Worm (Caenorhabditis elegans) whole organism, L1 larva: Measurements from ENCODE around the gene F26F4.2.
A peak's percentile ranks its signal among the peaks of the same experiment; 100 is the strongest.

Experiments used
- C04F5.9 ChIP-seq: sonication (generic microtip); optimal IDR thresholded peaks from 2 replicates; lab custom pipeline; 2016; ENCODE audit warnings: missing genetic modification characterization, missing compliant biosample characterization
- Y116A8C.19 ChIP-seq: sonication (generic microtip); optimal IDR thresholded peaks from 2 replicates; lab custom pipeline; 2016; ENCODE audit warnings: missing compliant biosample characterization, missing genetic modification characterization, borderline replicate concordance
- aha-1 ChIP-seq: fragments of 150-350 bp; optimal IDR thresholded peaks from 2 replicates; lab custom pipeline; 2014; ENCODE audit warnings: missing biosample characterization, missing genetic modification characterization
- ama-1 ChIP-seq: fragments of 150-350 bp; optimal IDR thresholded peaks from 2 replicates; lab custom pipeline; 2014
- ceh-63 ChIP-seq: fragments of 200-800 bp; sonication (Bioruptor generic); optimal IDR thresholded peaks from 2 replicates; lab custom pipeline; 2018; ENCODE audit warnings: mild to moderate bottlenecking, missing genetic modification characterization, missing compliant biosample characterization
- ceh-8 ChIP-seq: fragments of 200-800 bp; sonication (Bioruptor generic); optimal IDR thresholded peaks from 2 replicates; lab custom pipeline; 2018; ENCODE audit warnings: mild to moderate bottlenecking, missing genetic modification characterization, moderate library complexity, missing compliant biosample characterization
- ceh-88 ChIP-seq: fragments of 200-800 bp; sonication (Bioruptor generic); IDR thresholded peaks from 2 replicates; pipeline ENCODE4 v1.3.6; 2022; ENCODE audit warnings: missing genetic modification characterization, missing compliant biosample characterization
- ces-1 ChIP-seq: fragments of 150-350 bp; optimal IDR thresholded peaks from 2 replicates; lab custom pipeline; 2014; ENCODE audit warnings: missing biosample characterization, missing genetic modification reagents, missing genetic modification characterization
- dpl-1 ChIP-seq, 3 experiments: fragments of 150-350 bp in 2 of 3; sonication (generic microtip) in 1 of 3; optimal IDR thresholded peaks; 2 replicates each; lab custom pipeline; 2014 to 2017; ENCODE audit warnings: missing biosample characterization in 3 of 3, missing genetic modification characterization in 3 of 3, missing genetic modification reagents in 3 of 3
- dsc-1 ChIP-seq: sonication (generic microtip); optimal IDR thresholded peaks from 2 replicates; lab custom pipeline; 2016; ENCODE audit warnings: mild to moderate bottlenecking, missing genetic modification characterization, missing compliant biosample characterization
- efl-1 ChIP-seq, 4 experiments: fragments of 150-350 bp; optimal IDR thresholded peaks in 3 of 4; peaks in 1 of 4; 1 replicate in 1 of 4; 2 replicates in 3 of 4; lab custom pipeline; 2014; ENCODE audit warnings: missing biosample characterization in 2 of 4, missing genetic modification characterization in 2 of 4, missing genetic modification reagents in 2 of 4
- egl-13 ChIP-seq: sonication (generic microtip); optimal IDR thresholded peaks from 2 replicates; lab custom pipeline; 2016; ENCODE audit warnings: missing genotype, missing genetic modification reagents, missing genetic modification characterization, missing compliant biosample characterization
- elt-3 ChIP-seq, 6 experiments: fragments of 150-350 bp in 1 of 6; sonication (generic microtip); optimal IDR thresholded peaks; 2 replicates each; lab custom pipeline; 2017 to 2018; ENCODE audit warnings: missing biosample characterization in 6 of 6, missing genetic modification characterization in 6 of 6, inconsistent platforms in 1 of 6
- fkh-8 ChIP-seq: sonication (generic microtip); optimal IDR thresholded peaks from 2 replicates; lab custom pipeline; 2016; ENCODE audit warnings: mild to moderate bottlenecking, missing genetic modification characterization, missing compliant biosample characterization
- grh-1 ChIP-seq: fragments of 200-800 bp; sonication (Bioruptor generic); IDR thresholded peaks from 2 replicates; pipeline ENCODE4 v1.3.6; 2022; ENCODE audit warnings: missing genetic modification reagents, missing genetic modification characterization, missing compliant biosample characterization
- irx-1 ChIP-seq: sonication (generic microtip); optimal IDR thresholded peaks from 2 replicates; lab custom pipeline; 2016; ENCODE audit warnings: missing genetic modification characterization, missing compliant biosample characterization
- jun-1 ChIP-seq: fragments of 150-350 bp; optimal IDR thresholded peaks from 2 replicates; lab custom pipeline; 2014; ENCODE audit warnings: missing biosample characterization, missing genetic modification reagents, missing genetic modification characterization
- lin-13 ChIP-seq: fragments of 150-350 bp; optimal IDR thresholded peaks from 2 replicates; lab custom pipeline; 2014; ENCODE audit warnings: missing biosample characterization, missing genetic modification reagents, missing genetic modification characterization
- lin-35 ChIP-seq, 2 experiments: fragments of 150-350 bp; optimal IDR thresholded peaks; 2 replicates each; lab custom pipeline; 2014; ENCODE audit warnings: missing biosample characterization in 2 of 2, missing genetic modification characterization in 2 of 2, missing genetic modification reagents in 2 of 2
- lsy-2 ChIP-seq, 2 experiments: fragments of 150-350 bp; optimal IDR thresholded peaks; 2 replicates each; lab custom pipeline; 2014; ENCODE audit warnings: missing biosample characterization in 2 of 2, missing genetic modification characterization in 2 of 2
- mdl-1 ChIP-seq, 2 experiments: fragments of 150-350 bp; optimal IDR thresholded peaks; 2 replicates each; lab custom pipeline; 2014 to 2017; ENCODE audit warnings: missing biosample characterization in 2 of 2, missing genetic modification characterization in 2 of 2, inconsistent platforms in 1 of 2
- mef-2 ChIP-seq: fragments of 150-350 bp; optimal IDR thresholded peaks from 2 replicates; lab custom pipeline; 2014; ENCODE audit warnings: missing biosample characterization, missing genetic modification characterization
- mep-1 ChIP-seq: fragments of 150-350 bp; optimal IDR thresholded peaks from 2 replicates; lab custom pipeline; 2014; ENCODE audit warnings: missing biosample characterization, missing genetic modification characterization
- nhr-11 ChIP-seq: fragments of 150-350 bp; optimal IDR thresholded peaks from 2 replicates; lab custom pipeline; 2014; ENCODE audit warnings: missing biosample characterization, missing genetic modification characterization
- nhr-12 ChIP-seq: sonication (generic microtip); optimal IDR thresholded peaks from 2 replicates; lab custom pipeline; 2017; ENCODE audit warnings: missing biosample characterization, missing genetic modification characterization
- nhr-19 ChIP-seq: fragments of 200-800 bp; sonication (Bioruptor generic); conservative IDR thresholded peaks from 2 replicates; pipeline ENCODE4 v1.3.6; 2022; ENCODE audit warnings: missing genetic modification characterization, missing compliant biosample characterization
- nhr-20 ChIP-seq: sonication (generic microtip); optimal IDR thresholded peaks from 2 replicates; lab custom pipeline; 2016; ENCODE audit warnings: mild to moderate bottlenecking, missing genetic modification characterization, missing compliant biosample characterization
- nhr-47 ChIP-seq: sonication (generic microtip); optimal IDR thresholded peaks from 2 replicates; lab custom pipeline; 2016; ENCODE audit warnings: mild to moderate bottlenecking, missing genetic modification characterization, moderate library complexity, missing compliant biosample characterization
- nhr-71 ChIP-seq: sonication (generic microtip); optimal IDR thresholded peaks from 2 replicates; lab custom pipeline; 2016; ENCODE audit warnings: mild to moderate bottlenecking, missing genetic modification characterization, moderate library complexity, missing compliant biosample characterization
- nhr-85 ChIP-seq: sonication (generic microtip); peaks from one replicate; lab custom pipeline; 2016; ENCODE audit warnings: missing genetic modification characterization, inconsistent platforms, missing compliant biosample characterization
- nhr-90 ChIP-seq: sonication (generic microtip); optimal IDR thresholded peaks from 2 replicates; lab custom pipeline; 2016; ENCODE audit warnings: mild to moderate bottlenecking, missing genetic modification characterization, missing compliant biosample characterization; ENCODE audit not compliant: poor library complexity
- rnt-1 ChIP-seq: sonication (generic microtip); optimal IDR thresholded peaks from 2 replicates; lab custom pipeline; 2016; ENCODE audit warnings: mild to moderate bottlenecking, missing genetic modification characterization, moderate library complexity, missing compliant biosample characterization
- skn-1 ChIP-seq: fragments of 150-350 bp; optimal IDR thresholded peaks from 2 replicates; lab custom pipeline; 2014; ENCODE audit warnings: missing biosample characterization, missing genetic modification characterization
- snu-23 ChIP-seq: sonication (generic microtip); optimal IDR thresholded peaks from 2 replicates; lab custom pipeline; 2016; ENCODE audit warnings: missing genetic modification characterization, missing compliant biosample characterization
- sptf-1 ChIP-seq: fragments of 150-350 bp; optimal IDR thresholded peaks from 2 replicates; lab custom pipeline; 2014; ENCODE audit warnings: missing biosample characterization, missing genetic modification characterization
- swsn-7 ChIP-seq: sonication (generic microtip); optimal IDR thresholded peaks from 2 replicates; lab custom pipeline; 2016; ENCODE audit warnings: missing genetic modification characterization, missing compliant biosample characterization
- tbx-2 ChIP-seq: sonication (generic microtip); optimal IDR thresholded peaks from 2 replicates; lab custom pipeline; 2016; ENCODE audit warnings: missing genetic modification characterization, missing compliant biosample characterization
- tlp-1 ChIP-seq: fragments of 150-350 bp; optimal IDR thresholded peaks from 2 replicates; lab custom pipeline; 2014; ENCODE audit warnings: missing biosample characterization, missing genetic modification characterization
- unc-130 ChIP-seq: fragments of 150-350 bp; optimal IDR thresholded peaks from 2 replicates; lab custom pipeline; 2017; ENCODE audit warnings: missing biosample characterization, missing genetic modification characterization, inconsistent platforms
- unc-30 ChIP-seq: sonication (generic microtip); optimal IDR thresholded peaks from 2 replicates; lab custom pipeline; 2017; ENCODE audit warnings: missing biosample characterization, missing genetic modification characterization
- vab-15 ChIP-seq: sonication (generic microtip); optimal IDR thresholded peaks from 2 replicates; lab custom pipeline; 2017; ENCODE audit warnings: missing genotype, mild to moderate bottlenecking, missing genetic modification characterization, missing compliant biosample characterization
- xbp-1 ChIP-seq: sonication (generic microtip); optimal IDR thresholded peaks from 2 replicates; lab custom pipeline; 2016; ENCODE audit warnings: missing genetic modification characterization, missing compliant biosample characterization

The F26F4.2 gene

ce11 chrIII:4917960-4918712, 7.1 kb downstream of the F26F4.2 start, which contains the start of gene rpb-8 (continued):
- TF ChIP-seq Y116A8C.19 (tag; lab: Kevin White, UChicago) (no peak), xbp-1 (peak; percentile 29), ceh-8 (GFP tag; lab: Kevin White, UChicago) (no peak), nhr-20 (tag; lab: Kevin White, UChicago) (peak; percentile 45), irx-1 (tag; lab: Kevin White, UChicago) (peak; percentile 3), dpl-1 (GFP tag; optimal IDR thresholded peaks at IDR 0.05; lab: Kevin White, UChicago) (peak; percentile 90 to 95 (median 90)), vab-15 (tag; lab: Kevin White, UChicago) (no peak), mdl-1 (tag; optimal IDR thresholded peaks at IDR 0.05; lab: Kevin White, UChicago) (peak in 1 of 2 experiments; percentile 20), grh-1 (GFP tag; lab: Robert Waterston, UW) (no peak), aha-1 (tag; lab: Kevin White, UChicago) (no peak), egl-13 (tag; lab: Kevin White, UChicago) (no peak), skn-1 (tag; lab: Kevin White, UChicago) (peak; percentile 53), C04F5.9 (tag; lab: Kevin White, UChicago) (no peak), mef-2 (tag; lab: Kevin White, UChicago) (no peak), nhr-85 (tag; lab: Kevin White, UChicago) (no peak), rnt-1 (tag; lab: Kevin White, UChicago) (peak; percentile 74), ama-1 (lab: Kevin White, UChicago) (no peak), unc-30 (tag; lab: Kevin White, UChicago) (no peak), sptf-1 (tag; lab: Kevin White, UChicago) (no peak), ceh-63 (GFP tag; lab: Kevin White, UChicago) (no peak), lin-35 (GFP tag; optimal IDR thresholded peaks at IDR 0.05; lab: Kevin White, UChicago) (peak; percentile 94 to 96), nhr-71 (tag; lab: Kevin White, UChicago) (peak; percentile 49), nhr-12 (tag; lab: Kevin White, UChicago) (no peak)

ce11 chrIII:4918906-4919305, 7.8 kb downstream of the F26F4.2 start:
- TF ChIP-seq mep-1 (tag; lab: Kevin White, UChicago) (no peak), nhr-11 (tag; lab: Kevin White, UChicago) (no peak), ces-1 (no peak), ama-1 (lab: Kevin White, UChicago) (no peak), lin-13 (GFP tag; lab: Kevin White, UChicago) (no peak), elt-3 (tag; optimal IDR thresholded peaks at IDR 0.05; lab: Kevin White, UChicago) (no peak), irx-1 (tag; lab: Kevin White, UChicago) (no peak), dsc-1 (no peak), unc-30 (tag; lab: Kevin White, UChicago) (no peak), unc-130 (tag; lab: Kevin White, UChicago) (no peak), jun-1 (tag; lab: Kevin White, UChicago) (no peak), swsn-7 (no peak), vab-15 (tag; lab: Kevin White, UChicago) (no peak), tlp-1 (tag; lab: Kevin White, UChicago) (no peak)

ce11 chrIII:4920221-4920620, 9.2 kb downstream of the F26F4.2 start, which contains the start of gene ula-1:
TSS of gene ula-1 (minus strand) at chrIII:4920321.
- TF ChIP-seq mep-1 (tag; lab: Kevin White, UChicago) (no peak), xbp-1 (no peak)

ce11 chrIII:4922020-4922419, 11.0 kb downstream of the F26F4.2 start, which contains the start of gene mmab-1:
TSS of gene mmab-1 (minus strand) at chrIII:4922114.
- peak; percentile 36 for TF ChIP-seq snu-23
- peak in 1 of 2 experiments; percentile 8 for TF ChIP-seq lin-35 (GFP tag; optimal IDR thresholded peaks at IDR 0.05; lab: Kevin White, UChicago)
- peak; percentile 18 for TF ChIP-seq nhr-20 (tag; lab: Kevin White, UChicago)
- TF ChIP-seq dpl-1 (GFP tag; optimal IDR thresholded peaks at IDR 0.05; lab: Kevin White, UChicago), result peak in 1 of 3 experiments; percentile 11
- TF ChIP-seq nhr-71 (tag; lab: Kevin White, UChicago), result peak; percentile 59
- peak; percentile 36 for TF ChIP-seq fkh-8 (tag; lab: Kevin White, UChicago)
- peak; percentile 66 for TF ChIP-seq nhr-19 (GFP tag; lab: Robert Waterston, UW)
- TF ChIP-seq efl-1 (optimal IDR thresholded peaks at IDR 0.05; lab: Kevin White, UChicago), result peak; percentile 15 to 30
- peak in 1 of 2 experiments; percentile 91 for TF ChIP-seq efl-1 (GFP tag; optimal IDR thresholded peaks at IDR 0.05 in 1 of 2; lab: Kevin White, UChicago)
- TF ChIP-seq nhr-47 (tag; lab: Kevin White, UChicago), result peak; percentile 57
- TF ChIP-seq lsy-2 (tag; optimal IDR thresholded peaks at IDR 0.05; lab: Kevin White, UChicago), result peak in 1 of 2 experiments; percentile 18
- TF ChIP-seq grh-1 (GFP tag; lab: Robert Waterston, UW), result peak; percentile 51
- peak; percentile 4 for TF ChIP-seq tbx-2
- TF ChIP-seq swsn-7, result peak; percentile 19
- TF ChIP-seq dsc-1, result peak; percentile 15
- TF ChIP-seq nhr-90 (tag; lab: Kevin White, UChicago), result peak; percentile 60
- TF ChIP-seq ceh-88, result peak; percentile 8; the same call in 1 of the 2 replicates
